Fruit fly (Drosophila melanogaster) whole organism, embryonic: ENCODE results near the gene CG33203.
A peak's percentile ranks its signal among the peaks of the same experiment; 100 is the strongest.

Source experiments
- Aef1 ChIP-seq: fragments of 200-800 bp; sonication (Bioruptor generic); IDR thresholded peaks from 3 replicates; pipeline ENCODE4 v1.3.6; 2022; ENCODE audit warnings: missing biosample characterization, missing genetic modification characterization
- Asciz ChIP-seq: fragments of 200-800 bp; sonication (Bioruptor generic); optimal IDR thresholded peaks from 2 replicates; lab custom pipeline; 2017; ENCODE audit warnings: missing biosample characterization, mild to moderate bottlenecking, missing genetic modification characterization, missing genetic modification reagents
- CG10274 ChIP-seq: fragments of 200-800 bp; sonication (Bioruptor generic); optimal IDR thresholded peaks from 3 replicates; lab custom pipeline; 2017; ENCODE audit warnings: missing biosample characterization, mild to moderate bottlenecking, missing genetic modification characterization
- CG10565 ChIP-seq: fragments of 200-800 bp; sonication (Bioruptor generic); optimal IDR thresholded peaks from 3 replicates; lab custom pipeline; 2016; ENCODE audit warnings: missing biosample characterization, mild to moderate bottlenecking, missing genetic modification characterization
- CG11696 ChIP-seq: fragments of 200-800 bp; sonication (Bioruptor generic); IDR thresholded peaks from 2 replicates; pipeline ENCODE4 v1.3.6; 2022; ENCODE audit warnings: missing biosample characterization, missing genetic modification characterization
- CG12659 ChIP-seq: fragments of 200-800 bp; sonication (Bioruptor generic); optimal IDR thresholded peaks from 3 replicates; lab custom pipeline; 2017; ENCODE audit warnings: mild to moderate bottlenecking, missing biosample characterization, missing genetic modification reagents, missing genetic modification characterization
- CG14014 ChIP-seq: fragments of 200-800 bp; sonication (Bioruptor generic); IDR thresholded peaks from 2 replicates; pipeline ENCODE4 v1.3.6; 2022; ENCODE audit warnings: missing biosample characterization, missing genetic modification characterization
- CG14441 ChIP-seq: fragments of 200-800 bp; sonication (Bioruptor generic); IDR thresholded peaks from 2 replicates; pipeline ENCODE4 v1.3.6; 2022; ENCODE audit warnings: missing biosample characterization, missing genetic modification characterization
- CG15073 ChIP-seq: fragments of 200-800 bp; sonication (Bioruptor generic); optimal IDR thresholded peaks from 2 replicates; lab custom pipeline; 2016; ENCODE audit warnings: missing biosample characterization, missing genetic modification characterization
- CG1529 ChIP-seq: fragments of 200-800 bp; sonication (Bioruptor generic); optimal IDR thresholded peaks from 3 replicates; lab custom pipeline; 2018; ENCODE audit warnings: missing biosample characterization, missing genetic modification characterization
- CG17359 ChIP-seq: fragments of 200-800 bp; sonication (Bioruptor generic); optimal IDR thresholded peaks from 3 replicates; lab custom pipeline; 2018; ENCODE audit warnings: missing biosample characterization, mild to moderate bottlenecking, missing genetic modification characterization, moderate library complexity
- CG17829 ChIP-seq: fragments of 200-800 bp; optimal IDR thresholded peaks from 2 replicates; lab custom pipeline; 2019; ENCODE audit warnings: missing biosample characterization, mild to moderate bottlenecking, missing genetic modification characterization, moderate library complexity
- CG18764 ChIP-seq: fragments of 200-800 bp; sonication (Bioruptor generic); optimal IDR thresholded peaks from 3 replicates; lab custom pipeline; 2016; ENCODE audit warnings: missing biosample characterization, missing genetic modification characterization
- CG2712 ChIP-seq: fragments of 200-800 bp; optimal IDR thresholded peaks from 3 replicates; lab custom pipeline; 2019; ENCODE audit warnings: missing biosample characterization, mild to moderate bottlenecking, missing genetic modification characterization, moderate library complexity
- CG2875 ChIP-seq: fragments of 200-800 bp; sonication (Bioruptor generic); optimal IDR thresholded peaks from 2 replicates; lab custom pipeline; 2017; ENCODE audit warnings: missing biosample characterization, mild to moderate bottlenecking, missing genetic modification characterization, missing genetic modification reagents
- CG31441 ChIP-seq: fragments of 200-800 bp; sonication (Bioruptor generic); IDR thresholded peaks from 2 replicates; pipeline ENCODE4 v1.3.6; 2022; ENCODE audit warnings: missing biosample characterization, missing genetic modification characterization
- CG34376 ChIP-seq: fragments of 200-800 bp; sonication (Bioruptor generic); optimal IDR thresholded peaks from 2 replicates; lab custom pipeline; 2018; ENCODE audit warnings: missing biosample characterization, mild to moderate bottlenecking, missing genetic modification characterization
- CG3838 ChIP-seq: fragments of 200-800 bp; sonication (Bioruptor generic); optimal IDR thresholded peaks from 3 replicates; lab custom pipeline; 2016; ENCODE audit warnings: missing biosample characterization, missing genetic modification characterization
- CG6654 ChIP-seq: fragments of 200-800 bp; sonication (Bioruptor generic); optimal IDR thresholded peaks from 2 replicates; lab custom pipeline; 2017; ENCODE audit warnings: missing biosample characterization, mild to moderate bottlenecking, missing genetic modification characterization
- Dad ChIP-seq: fragments of 200-800 bp; sonication (Bioruptor generic); optimal IDR thresholded peaks from 3 replicates; lab custom pipeline; 2016; ENCODE audit warnings: missing biosample characterization, missing genetic modification characterization
- HLHmδ ChIP-seq: fragments of 200-800 bp; sonication (Bioruptor generic); optimal IDR thresholded peaks from 2 replicates; lab custom pipeline; 2018; ENCODE audit warnings: missing biosample characterization, mild to moderate bottlenecking, missing genetic modification characterization, moderate library complexity
- Hey ChIP-seq: fragments of 200-800 bp; sonication (Bioruptor generic); optimal IDR thresholded peaks from 3 replicates; lab custom pipeline; 2018; ENCODE audit warnings: missing biosample characterization, mild to moderate bottlenecking, missing genetic modification characterization
- Hmx ChIP-seq: fragments of 200-800 bp; sonication (Bioruptor generic); optimal IDR thresholded peaks from 2 replicates; lab custom pipeline; 2016; ENCODE audit warnings: missing biosample characterization, missing genetic modification characterization
- Hr3 ChIP-seq: fragments of 200-800 bp; sonication (Bioruptor generic); optimal IDR thresholded peaks from 3 replicates; lab custom pipeline; 2016; ENCODE audit warnings: missing biosample characterization, missing genetic modification characterization
- Jarid2 ChIP-seq: fragments of 200-800 bp; sonication (Bioruptor generic); optimal IDR thresholded peaks from 3 replicates; lab custom pipeline; 2017; ENCODE audit warnings: mild to moderate bottlenecking, missing biosample characterization, missing genetic modification reagents, missing genetic modification characterization
- MBD-R2 ChIP-seq: fragments of 200-800 bp; sonication (Bioruptor generic); IDR thresholded peaks from 2 replicates; pipeline ENCODE4 v1.3.6; 2022; ENCODE audit warnings: missing biosample characterization, missing genetic modification characterization
- Oaz ChIP-seq: fragments of 200-800 bp; sonication (Bioruptor generic); IDR thresholded peaks from 2 replicates; pipeline ENCODE4 v1.3.6; 2022; ENCODE audit warnings: missing biosample characterization, missing genetic modification characterization
- Ssrp ChIP-seq: fragments of 200-800 bp; sonication (Bioruptor generic); optimal IDR thresholded peaks from 2 replicates; lab custom pipeline; 2018; ENCODE audit warnings: missing biosample characterization, mild to moderate bottlenecking, missing genetic modification characterization, moderate library complexity
- Trl ChIP-seq, 3 experiments: fragments of >200 bp in 2 of 3; fragments of 200-800 bp in 1 of 3; sonication (Bioruptor generic) in 1 of 3; optimal IDR thresholded peaks; 2 replicates in 1 of 3; 3 replicates in 2 of 3; lab custom pipeline; 2016 to 2017; ENCODE audit warnings: missing biosample characterization in 1 of 3, missing genetic modification characterization in 1 of 3
- cato ChIP-seq: fragments of 200-800 bp; sonication (Bioruptor generic); optimal IDR thresholded peaks from 2 replicates; lab custom pipeline; 2016; ENCODE audit warnings: missing biosample characterization, missing genetic modification characterization, borderline replicate concordance
- caup ChIP-seq: fragments of 200-800 bp; sonication (Bioruptor generic); optimal IDR thresholded peaks from 3 replicates; lab custom pipeline; 2017; ENCODE audit warnings: missing biosample characterization, mild to moderate bottlenecking, missing genetic modification characterization, moderate library complexity; ENCODE audit not compliant: severe bottlenecking
- chinmo ChIP-seq: fragments of 200-800 bp; sonication (Bioruptor generic); IDR thresholded peaks from 4 replicates; pipeline ENCODE4 v1.3.6; 2022; ENCODE audit warnings: missing biosample characterization, missing genetic modification characterization; ENCODE audit not compliant: partially characterized antibody
- chn ChIP-seq: fragments of 200-800 bp; sonication (Bioruptor generic); optimal IDR thresholded peaks from 2 replicates; lab custom pipeline; 2016; ENCODE audit warnings: missing biosample characterization, missing genetic modification characterization
- crc ChIP-seq: fragments of 200-800 bp; sonication (Bioruptor generic); optimal IDR thresholded peaks from 2 replicates; lab custom pipeline; 2016; ENCODE audit warnings: missing biosample characterization, missing genetic modification characterization
- crol ChIP-seq: fragments of 200-800 bp; sonication (Bioruptor generic); IDR thresholded peaks from 2 replicates; pipeline ENCODE4 v1.3.6; 2022; ENCODE audit warnings: missing biosample characterization, missing genetic modification characterization
- dpn ChIP-seq, 2 experiments: fragments of 200-800 bp; sonication (Bioruptor generic); optimal IDR thresholded peaks; 3 replicates each; lab custom pipeline; 2016; ENCODE audit warnings: missing biosample characterization in 2 of 2, missing genetic modification characterization in 2 of 2
- en ChIP-seq: fragments of 200-800 bp; sonication (Bioruptor generic); optimal IDR thresholded peaks from 2 replicates; lab custom pipeline; 2016; ENCODE audit warnings: missing biosample characterization, missing genetic modification characterization
- gfzf ChIP-seq: fragments of 200-800 bp; sonication (Bioruptor generic); optimal IDR thresholded peaks from 2 replicates; lab custom pipeline; 2016; ENCODE audit warnings: missing biosample characterization, mild to moderate bottlenecking, missing genetic modification characterization, moderate library complexity
- klu ChIP-seq: fragments of 200-800 bp; sonication (Bioruptor generic); IDR thresholded peaks from 2 replicates; pipeline ENCODE4 v1.3.6; 2022; ENCODE audit warnings: missing biosample characterization, missing genetic modification characterization
- lab ChIP-seq: fragments of 200-800 bp; sonication (Bioruptor generic); optimal IDR thresholded peaks from 3 replicates; lab custom pipeline; 2017; ENCODE audit warnings: missing biosample characterization, missing genetic modification characterization, mild to moderate bottlenecking, moderate library complexity, missing genetic modification reagents
- lilli ChIP-seq: fragments of 200-800 bp; sonication (Bioruptor generic); optimal IDR thresholded peaks from 3 replicates; lab custom pipeline; 2016; ENCODE audit warnings: missing biosample characterization, missing genetic modification characterization
- nom ChIP-seq: fragments of 200-800 bp; sonication (Bioruptor generic); optimal IDR thresholded peaks from 2 replicates; lab custom pipeline; 2017; ENCODE audit warnings: missing biosample characterization, missing genetic modification characterization, mild to moderate bottlenecking, moderate library complexity, missing genetic modification reagents
- onecut ChIP-seq: fragments of 200-800 bp; sonication (Bioruptor generic); IDR thresholded peaks from 2 replicates; pipeline ENCODE4 v1.3.6; 2022; ENCODE audit warnings: missing biosample characterization, missing genetic modification characterization
- org-1 ChIP-seq: fragments of 200-800 bp; sonication (Bioruptor generic); optimal IDR thresholded peaks from 2 replicates; lab custom pipeline; 2017; ENCODE audit warnings: missing biosample characterization, missing genetic modification characterization
- pho ChIP-seq: fragments of 200-800 bp; sonication (Bioruptor generic); optimal IDR thresholded peaks from 2 replicates; lab custom pipeline; 2016; ENCODE audit warnings: missing biosample characterization, missing genetic modification characterization
- sob ChIP-seq: fragments of 200-800 bp; sonication (Bioruptor generic); IDR thresholded peaks from 2 replicates; pipeline ENCODE4 v1.3.6; 2022; ENCODE audit warnings: missing biosample characterization, missing genetic modification characterization
- trem ChIP-seq: fragments of 200-800 bp; optimal IDR thresholded peaks from 3 replicates; lab custom pipeline; 2019; ENCODE audit warnings: missing biosample characterization, mild to moderate bottlenecking, missing genetic modification characterization, moderate library complexity
- zen ChIP-seq: fragments of 200-800 bp; sonication (Bioruptor generic); optimal IDR thresholded peaks from 3 replicates; lab custom pipeline; 2018; ENCODE audit warnings: missing biosample characterization, mild to moderate bottlenecking, missing genetic modification characterization, moderate library complexity
- zfh1 ChIP-seq: fragments of 200-800 bp; sonication (Bioruptor generic); IDR thresholded peaks from 3 replicates; pipeline ENCODE4 v1.3.6; 2022; ENCODE audit warnings: missing biosample characterization, missing genetic modification characterization

The CG33203 gene

DNA sequence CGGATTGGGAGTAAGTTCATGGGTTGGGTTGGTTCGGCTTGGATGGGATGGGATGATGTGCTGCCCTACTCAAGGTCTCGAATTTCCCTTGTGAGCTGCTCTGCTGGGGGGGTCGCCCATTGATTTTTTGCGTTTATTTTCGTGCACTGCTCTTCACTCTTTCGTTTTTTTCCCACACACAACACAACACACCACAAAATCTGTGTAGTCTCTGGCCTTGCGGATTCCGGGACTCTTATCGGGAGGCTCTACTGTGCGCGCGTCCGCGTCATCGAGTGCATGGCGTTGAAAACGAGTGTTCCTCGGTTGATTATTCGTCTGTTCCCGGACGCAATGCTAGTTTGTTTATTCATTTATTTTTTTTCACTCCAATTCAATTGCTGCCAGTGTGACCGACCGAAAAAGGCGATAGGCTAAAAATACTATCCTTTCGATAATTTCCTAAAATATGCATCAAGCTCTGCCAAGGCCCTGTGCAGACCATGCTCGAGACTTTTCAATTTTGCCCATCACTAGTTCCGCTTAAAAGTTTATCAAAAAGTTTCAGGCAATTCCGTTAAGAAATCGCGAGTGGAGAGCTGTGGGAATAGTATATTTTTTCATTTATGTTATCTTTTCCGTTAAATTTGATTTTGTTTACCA is 55.8 kb downstream of the CG33203 start, which contains the start of gene WASp (continued):
- no peak for TF ChIP-seq CG1529
- TF ChIP-seq Asciz (GFP tag; lab: Kevin White, UChicago), result peak; percentile 76
- TF ChIP-seq Hr3 (GFP tag; lab: Kevin White, UChicago), result peak; percentile 37
- TF ChIP-seq CG14441 (GFP tag; lab: Robert Waterston, UW), result peak; percentile 70
- no peak for TF ChIP-seq CG15073 (GFP tag; lab: Kevin White, UChicago)
- peak; percentile 49 for TF ChIP-seq zen (tag; lab: Kevin White, UChicago)
- no peak for TF ChIP-seq CG31441 (GFP tag; lab: Robert Waterston, UW)
- TF ChIP-seq lab (GFP tag; lab: Kevin White, UChicago), result peak; percentile 81
- TF ChIP-seq Dad (GFP tag; lab: Kevin White, UChicago), result peak; percentile 68
- no peak for TF ChIP-seq CG10565 (GFP tag; lab: Kevin White, UChicago)
- TF ChIP-seq CG34376 (GFP tag; lab: Kevin White, UChicago), result peak; percentile 40
- TF ChIP-seq dpn (GFP tag; optimal IDR thresholded peaks at IDR 0.05; lab: Kevin White, UChicago), result peak in 1 of 2 experiments; percentile 78
- peak; percentile 94 for TF ChIP-seq CG12659
- peak; percentile 71 for TF ChIP-seq CG2712 (tag; lab: Kevin White, UChicago)
- TF ChIP-seq trem (tag; lab: Kevin White, UChicago), result peak; percentile 70
- TF ChIP-seq Aef1 (GFP tag; lab: Robert Waterston, UW), result peak; percentile 15; the same call in 2 of the 3 replicates
- TF ChIP-seq lilli (GFP tag; lab: Kevin White, UChicago), result peak; percentile 79
- peak; percentile 75 for TF ChIP-seq chn (GFP tag; lab: Kevin White, UChicago)
- TF ChIP-seq CG11696 (GFP tag; lab: Robert Waterston, UW), result 0 out of 2 replicates have a peak, but pooled peaks have one; percentile 46
- no peak for TF ChIP-seq CG17359 (tag; lab: Kevin White, UChicago)
- peak; percentile 39; the same call in 1 of the 2 replicates for TF ChIP-seq Oaz (GFP tag; lab: Robert Waterston, UW)
- TF ChIP-seq HLHmδ (GFP tag; lab: Kevin White, UChicago), result no peak
- TF ChIP-seq Hey (tag; lab: Kevin White, UChicago), result peak; percentile 45
- peak; percentile 17 for TF ChIP-seq crc (GFP tag; lab: Kevin White, UChicago)
- peak; percentile 15 for TF ChIP-seq CG10274 (GFP tag; lab: Kevin White, UChicago)
- peak; percentile 77 for TF ChIP-seq CG17829 (tag; lab: Kevin White, UChicago)
- TF ChIP-seq gfzf (GFP tag; lab: Kevin White, UChicago), result peak; percentile 95
- TF ChIP-seq Jarid2 (GFP tag; lab: Kevin White, UChicago), result no peak
- TF ChIP-seq CG2875 (GFP tag; lab: Kevin White, UChicago), result peak; percentile 33
- TF ChIP-seq klu (GFP tag; lab: Robert Waterston, UW), result no peak
- TF ChIP-seq CG18764 (GFP tag; lab: Kevin White, UChicago), result no peak
- no peak for TF ChIP-seq Hmx (GFP tag; lab: Kevin White, UChicago)
- peak; percentile 78 for TF ChIP-seq zfh1
- peak; percentile 8 for TF ChIP-seq CG6654 (GFP tag; lab: Kevin White, UChicago)
- peak; percentile 61 for TF ChIP-seq en (GFP tag; lab: Kevin White, UChicago)
- TF ChIP-seq chinmo (GFP tag; lab: Robert Waterston, UW), result 0 out of 4 replicates have a peak, but pooled peaks have one; percentile 22
- peak; percentile 33 for TF ChIP-seq Ssrp (tag; lab: Kevin White, UChicago)
- peak; percentile 81 for TF ChIP-seq caup (GFP tag; lab: Kevin White, UChicago)
- TF ChIP-seq pho, result peak; percentile 83
- peak; percentile 78 for TF ChIP-seq onecut (GFP tag; lab: Robert Waterston, UW)
- no peak for TF ChIP-seq crol
- peak; percentile 59; the same call in 1 of the 2 replicates for TF ChIP-seq CG14014 (GFP tag; lab: Robert Waterston, UW)
- TF ChIP-seq sob (GFP tag; lab: Robert Waterston, UW), result peak; percentile 81
- TF ChIP-seq Trl (optimal IDR thresholded peaks at IDR 0.05; lab: Kevin White, UChicago), result no peak
- TF ChIP-seq Trl (GFP tag; optimal IDR thresholded peaks at IDR 0.05; lab: Kevin White, UChicago), result peak; percentile 87
- TF ChIP-seq CG3838 (GFP tag; lab: Kevin White, UChicago), result peak; percentile 61
- TF ChIP-seq nom, result peak; percentile 53
- peak; percentile 77 for TF ChIP-seq MBD-R2 (GFP tag; lab: Robert Waterston, UW)
- TF ChIP-seq org-1 (GFP tag; lab: Kevin White, UChicago), result peak; percentile 21
- TF ChIP-seq cato, result peak; percentile 56
